Worm (Caenorhabditis elegans) whole organism, L4 larva: ENCODE results near the gene cav-1.

Experiments used
- Y105C5A.15 ChIP-seq: fragments of 200-800 bp; sonication (Bioruptor generic); IDR thresholded peaks from 2 replicates; pipeline ENCODE4 v1.3.6; 2022; ENCODE audit warnings: missing genetic modification characterization, missing compliant biosample characterization
- hlh-30 ChIP-seq: sonication (generic microtip); optimal IDR thresholded peaks from 2 replicates; lab custom pipeline; 2017; ENCODE audit warnings: antibody characterized with exemption, mild to moderate bottlenecking, missing genetic modification characterization, missing compliant biosample characterization; ENCODE audit not compliant: insufficient read depth

ce11 chrIV:9762667-9763173 lies 9.6 kb upstream of the cav-1 start:
- no peak for TF ChIP-seq hlh-30 (tag; lab: Kevin White, UChicago)
- TF ChIP-seq Y105C5A.15 (GFP tag; lab: Robert Waterston, UW) = no peak
